Worm (Caenorhabditis elegans) whole organism, L1 larva: ENCODE results near the gene F28F5.6.

Source experiments
- fkh-10 ChIP-seq: sonication (generic microtip); optimal IDR thresholded peaks from 2 replicates; lab custom pipeline; 2017; ENCODE audit warnings: missing biosample characterization, missing genetic modification reagents, missing genetic modification characterization
- lin-15B ChIP-seq: fragments of 150-350 bp; sonication (generic microtip); optimal IDR thresholded peaks from 3 replicates; lab custom pipeline; 2014; ENCODE audit warnings: missing biosample characterization, missing genetic modification characterization
- lin-39 ChIP-seq: fragments of 150-350 bp; optimal IDR thresholded peaks from 2 replicates; lab custom pipeline; 2014; ENCODE audit warnings: missing biosample characterization, missing genetic modification reagents, missing genetic modification characterization
- nhr-76 ChIP-seq: sonication (generic microtip); optimal IDR thresholded peaks from 2 replicates; lab custom pipeline; 2017; ENCODE audit warnings: missing biosample characterization, missing genetic modification characterization
- pax-3 ChIP-seq: fragments of 200-800 bp; sonication (Bioruptor generic); optimal IDR thresholded peaks from 2 replicates; lab custom pipeline; 2018; ENCODE audit warnings: mild to moderate bottlenecking, missing genetic modification characterization, moderate library complexity, missing compliant biosample characterization

ce11 chrIII:6837320-6837719 is 18.1 kb upstream of the F28F5.6 start:
- TF ChIP-seq lin-15B (tag; lab: Kevin White, UChicago) (no peak), lin-39 (tag; lab: Kevin White, UChicago) (no peak), fkh-10 (GFP tag; lab: Kevin White, UChicago) (no peak), pax-3 (tag; lab: Kevin White, UChicago) (no peak), nhr-76 (no peak)
